Worm (Caenorhabditis elegans) whole organism, L4 larva: ENCODE measurements around the gene C16C8.18.

Source experiments
- D1046.2 ChIP-seq: fragments of 200-800 bp; sonication (Bioruptor generic); IDR thresholded peaks from 2 replicates; pipeline ENCODE4 v1.3.6; 2022; ENCODE audit warnings: missing genetic modification characterization, missing compliant biosample characterization
- F10B5.3 ChIP-seq: sonication (generic microtip); optimal IDR thresholded peaks from 2 replicates; lab custom pipeline; 2016; ENCODE audit warnings: mild to moderate bottlenecking, missing genetic modification characterization, missing compliant biosample characterization
- F26F4.8 ChIP-seq: fragments of 200-800 bp; sonication (Bioruptor generic); conservative IDR thresholded peaks from 2 replicates; pipeline ENCODE4 v1.3.6; 2022; ENCODE audit warnings: missing genetic modification characterization, missing compliant biosample characterization
- F37D6.2 ChIP-seq: sonication (generic microtip); optimal IDR thresholded peaks from 2 replicates; lab custom pipeline; 2016; ENCODE audit warnings: mild to moderate bottlenecking, missing genetic modification characterization, missing compliant biosample characterization
- F49E8.2 ChIP-seq: sonication (generic microtip); optimal IDR thresholded peaks from 2 replicates; lab custom pipeline; 2016; ENCODE audit warnings: missing compliant biosample characterization, mild to moderate bottlenecking, missing genetic modification characterization, borderline replicate concordance
- R02D3.7 ChIP-seq: fragments of 150-350 bp; sonication (generic microtip); optimal IDR thresholded peaks from 3 replicates; lab custom pipeline; 2014; ENCODE audit warnings: missing biosample characterization, missing genetic modification characterization
- T20F7.1 ChIP-seq: fragments of 200-800 bp; sonication (Bioruptor generic); optimal IDR thresholded peaks from 2 replicates; lab custom pipeline; 2018; ENCODE audit warnings: mild to moderate bottlenecking, missing genetic modification characterization, missing compliant biosample characterization
- Y105C5A.15 ChIP-seq: fragments of 200-800 bp; sonication (Bioruptor generic); IDR thresholded peaks from 2 replicates; pipeline ENCODE4 v1.3.6; 2022; ENCODE audit warnings: missing genetic modification characterization, missing compliant biosample characterization
- Y5F2A.4 ChIP-seq: fragments of 200-800 bp; sonication (Bioruptor generic); optimal IDR thresholded peaks from 2 replicates; lab custom pipeline; 2018; ENCODE audit warnings: mild to moderate bottlenecking, missing genetic modification characterization, missing compliant biosample characterization
- ama-1 ChIP-seq: fragments of 150-350 bp; optimal IDR thresholded peaks from 2 replicates; lab custom pipeline; 2014; ENCODE audit warnings: inconsistent platforms, mixed read lengths
- ceh-28 ChIP-seq: fragments of 150-350 bp; optimal IDR thresholded peaks from 2 replicates; lab custom pipeline; 2014; ENCODE audit warnings: missing biosample characterization, missing genetic modification reagents, missing genetic modification characterization
- ceh-32 ChIP-seq: sonication (generic microtip); optimal IDR thresholded peaks from 2 replicates; lab custom pipeline; 2016; ENCODE audit warnings: mild to moderate bottlenecking, missing genetic modification characterization, missing compliant biosample characterization; ENCODE audit not compliant: poor library complexity
- ceh-44 ChIP-seq: fragments of 200-800 bp; sonication (Bioruptor generic); IDR thresholded peaks from 2 replicates; pipeline ENCODE4 v1.3.6; 2022; ENCODE audit warnings: missing genetic modification reagents, missing genetic modification characterization, missing compliant biosample characterization
- ceh-82 ChIP-seq: sonication (generic microtip); optimal IDR thresholded peaks from 2 replicates; lab custom pipeline; 2017; ENCODE audit warnings: missing biosample characterization, missing genetic modification characterization
- ctbp-1 ChIP-seq: fragments of 200-800 bp; sonication (Bioruptor generic); IDR thresholded peaks from 2 replicates; pipeline ENCODE4 v1.3.6; 2022; ENCODE audit warnings: missing genetic modification reagents, missing genetic modification characterization, missing compliant biosample characterization
- daf-12 ChIP-seq: fragments of 150-350 bp; optimal IDR thresholded peaks from 2 replicates; lab custom pipeline; 2014; ENCODE audit warnings: missing biosample characterization, missing genetic modification reagents, missing genetic modification characterization
- daf-16 ChIP-seq, 3 experiments: sonication (generic microtip); optimal IDR thresholded peaks; 2 replicates each; lab custom pipeline; 2016 to 2017; ENCODE audit warnings: missing genetic modification characterization in 3 of 3, missing genetic modification reagents in 3 of 3, mild to moderate bottlenecking in 2 of 3, missing compliant biosample characterization in 2 of 3, missing biosample characterization in 1 of 3, moderate library complexity in 1 of 3
- daf-19 ChIP-seq: fragments of 200-800 bp; sonication (Bioruptor generic); conservative IDR thresholded peaks from 2 replicates; pipeline ENCODE4 v1.3.6; 2022; ENCODE audit warnings: missing genetic modification characterization, missing compliant biosample characterization
- daf-8 ChIP-seq: fragments of 200-800 bp; sonication (Bioruptor generic); IDR thresholded peaks from 2 replicates; pipeline ENCODE4 v1.3.6; 2022; ENCODE audit warnings: missing genetic modification characterization, missing compliant biosample characterization
- dmd-9 ChIP-seq: fragments of 200-800 bp; sonication (Bioruptor generic); IDR thresholded peaks from 2 replicates; pipeline ENCODE4 v1.3.6; 2022; ENCODE audit warnings: missing genetic modification reagents, missing genetic modification characterization, missing compliant biosample characterization
- duxl-1 ChIP-seq: sonication (generic microtip); optimal IDR thresholded peaks from 2 replicates; lab custom pipeline; 2016; ENCODE audit warnings: mild to moderate bottlenecking, missing genetic modification characterization, moderate library complexity, missing compliant biosample characterization; ENCODE audit not compliant: poor library complexity
- egl-27 ChIP-seq: sonication (generic microtip); optimal IDR thresholded peaks from 3 replicates; lab custom pipeline; 2017; ENCODE audit warnings: missing biosample characterization, missing genetic modification reagents, missing genetic modification characterization
- fkh-10 ChIP-seq: fragments of 150-350 bp; optimal IDR thresholded peaks from 2 replicates; lab custom pipeline; 2014; ENCODE audit warnings: missing biosample characterization, missing genetic modification reagents, missing genetic modification characterization
- fos-1 ChIP-seq: fragments of 150-350 bp; optimal IDR thresholded peaks from 2 replicates; lab custom pipeline; 2014; ENCODE audit warnings: missing biosample characterization, missing genetic modification characterization
- hif-1 ChIP-seq, 2 experiments: sonication (generic microtip); optimal IDR thresholded peaks; 2 replicates each; lab custom pipeline; 2016 to 2017; ENCODE audit warnings: missing compliant biosample characterization in 2 of 2, missing genetic modification characterization in 2 of 2, missing genetic modification reagents in 2 of 2, missing genotype in 2 of 2, mild to moderate bottlenecking in 1 of 2
- hmg-1.1 ChIP-seq: fragments of 200-800 bp; sonication (Bioruptor generic); IDR thresholded peaks from 2 replicates; pipeline ENCODE4 v1.3.6; 2022; ENCODE audit warnings: missing genetic modification reagents, missing genetic modification characterization, missing compliant biosample characterization
- lim-7 ChIP-seq: fragments of 200-800 bp; sonication (Bioruptor generic); IDR thresholded peaks from 2 replicates; pipeline ENCODE4 v1.3.6; 2022; ENCODE audit warnings: missing genetic modification characterization, missing compliant biosample characterization
- lin-13 ChIP-seq: fragments of 150-350 bp; optimal IDR thresholded peaks from 2 replicates; lab custom pipeline; 2014; ENCODE audit warnings: missing biosample characterization, missing genetic modification reagents, missing genetic modification characterization
- lin-29 ChIP-seq: fragments of 200-800 bp; sonication (Bioruptor generic); IDR thresholded peaks from 2 replicates; pipeline ENCODE4 v1.3.6; 2022; ENCODE audit warnings: missing genetic modification reagents, missing genetic modification characterization, missing compliant biosample characterization
- lin-39 ChIP-seq: fragments of 150-350 bp; optimal IDR thresholded peaks from 2 replicates; lab custom pipeline; 2014; ENCODE audit warnings: missing biosample characterization, missing genetic modification reagents, missing genetic modification characterization
- nhr-111 ChIP-seq: fragments of 200-800 bp; sonication (Bioruptor generic); optimal IDR thresholded peaks from 2 replicates; lab custom pipeline; 2018; ENCODE audit warnings: mild to moderate bottlenecking, missing genetic modification characterization, missing compliant biosample characterization
- nhr-28 ChIP-seq: fragments of 150-350 bp; optimal IDR thresholded peaks from 2 replicates; lab custom pipeline; 2014; ENCODE audit warnings: missing biosample characterization, missing genetic modification characterization
- nhr-48 ChIP-seq: sonication (generic microtip); optimal IDR thresholded peaks from 2 replicates; lab custom pipeline; 2016; ENCODE audit warnings: mild to moderate bottlenecking, missing genetic modification characterization, missing compliant biosample characterization
- pha-4 ChIP-seq, 2 experiments: fragments of 150-350 bp in 1 of 2; fragments of 200-800 bp in 1 of 2; sonication (Bioruptor generic) in 1 of 2; IDR thresholded peaks in 1 of 2; optimal IDR thresholded peaks in 1 of 2; 2 replicates each; pipeline versions ENCODE4 v1.3.6 to Lab custom; 2014 to 2022; ENCODE audit warnings: missing genetic modification characterization in 2 of 2, missing genetic modification reagents in 2 of 2, missing biosample characterization in 1 of 2, missing compliant biosample characterization in 1 of 2
- sdz-12 ChIP-seq: fragments of 200-800 bp; sonication (Bioruptor generic); optimal IDR thresholded peaks from 2 replicates; lab custom pipeline; 2018; ENCODE audit warnings: mild to moderate bottlenecking, missing genetic modification characterization, missing compliant biosample characterization
- spr-1 ChIP-seq: sonication (generic microtip); optimal IDR thresholded peaks from 2 replicates; lab custom pipeline; 2016; ENCODE audit warnings: mild to moderate bottlenecking, missing genetic modification characterization, missing compliant biosample characterization
- spr-3 ChIP-seq: fragments of 200-800 bp; sonication (Bioruptor generic); optimal IDR thresholded peaks from 2 replicates; lab custom pipeline; 2018; ENCODE audit warnings: mild to moderate bottlenecking, missing genetic modification characterization, missing compliant biosample characterization
- unc-39 ChIP-seq: sonication (generic microtip); optimal IDR thresholded peaks from 2 replicates; lab custom pipeline; 2017; ENCODE audit warnings: missing biosample characterization, missing genetic modification characterization
- unc-62 ChIP-seq, 3 experiments: fragments of 150-350 bp in 1 of 3; sonication (generic microtip); optimal IDR thresholded peaks in 2 of 3; peaks in 1 of 3; 1 replicate in 1 of 3; 2 replicates in 2 of 3; lab custom pipeline; 2014 to 2017; ENCODE audit warnings: missing biosample characterization in 3 of 3, missing genetic modification characterization in 3 of 3, missing genetic modification reagents in 3 of 3, missing genotype in 1 of 3
- zag-1 ChIP-seq: fragments of 150-350 bp; optimal IDR thresholded peaks from 2 replicates; lab custom pipeline; 2014; ENCODE audit warnings: missing biosample characterization, missing genetic modification characterization
- zfp-3 ChIP-seq: fragments of 200-800 bp; sonication (Bioruptor generic); conservative IDR thresholded peaks from 2 replicates; pipeline ENCODE4 v1.3.6; 2022; ENCODE audit warnings: missing genetic modification reagents, missing genetic modification characterization, missing compliant biosample characterization

C16C8.18 gene

DNA sequence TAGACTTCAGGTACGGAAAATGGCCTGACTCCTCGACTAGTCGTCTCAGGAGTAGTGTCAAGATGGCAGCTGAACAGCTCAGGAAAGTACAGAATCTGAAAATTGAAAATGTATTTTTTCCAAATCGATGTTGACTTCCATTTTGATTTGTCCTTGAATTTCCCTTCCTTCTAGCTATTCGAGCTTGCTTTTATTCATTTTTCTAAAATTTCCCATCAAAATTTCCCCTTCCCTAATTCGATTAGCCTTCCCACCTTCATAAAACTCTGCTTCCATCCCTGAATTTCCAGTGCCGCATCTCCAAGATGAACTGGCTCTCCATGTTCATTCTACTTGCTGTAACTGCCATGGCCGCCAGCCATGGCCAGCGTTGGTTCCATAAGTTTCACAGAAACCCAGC, 43.3 kb downstream of the C16C8.18 start, which contains the start of gene Y49F6B.6:
Y49F6B.6 (plus strand) TSS at position 301 of the 400 bp plus-strand sequence.
- TF ChIP-seq spr-3 (GFP tag; lab: Kevin White, UChicago), result no peak
- no peak for TF ChIP-seq ceh-28
- TF ChIP-seq ceh-44 (GFP tag; lab: Robert Waterston, UW), result no peak
- no peak for TF ChIP-seq nhr-28
- no peak for TF ChIP-seq daf-16 (GFP tag; optimal IDR thresholded peaks at IDR 0.05; lab: Kevin White, UChicago)
- TF ChIP-seq daf-16 (tag; optimal IDR thresholded peaks at IDR 0.05; lab: Kevin White, UChicago), result no peak
- TF ChIP-seq pha-4 (GFP tag; IDR thresholded peaks at IDR 0.05; lab: Robert Waterston, UW), result no peak
- TF ChIP-seq pha-4 (tag; optimal IDR thresholded peaks at IDR 0.05; lab: Kevin White, UChicago), result no peak
- no peak for TF ChIP-seq sdz-12
- TF ChIP-seq lim-7 (GFP tag; lab: Robert Waterston, UW), result no peak
- no peak for TF ChIP-seq T20F7.1 (GFP tag; lab: Kevin White, UChicago)
- no peak for TF ChIP-seq fkh-10

ce11 chrII:3473744-3474143, 44.2 kb downstream of the C16C8.18 start, which contains the start of gene sdz-32:
sdz-32 (plus strand) TSS chrII:3474044.
- TF ChIP-seq daf-8, result no peak
- no peak for TF ChIP-seq D1046.2 (GFP tag; lab: Robert Waterston, UW)
- no peak for TF ChIP-seq F10B5.3 (tag; lab: Kevin White, UChicago)
- no peak for TF ChIP-seq lim-7 (GFP tag; lab: Robert Waterston, UW)
- no peak for TF ChIP-seq daf-19 (GFP tag; lab: Robert Waterston, UW)
- TF ChIP-seq hmg-1.1 (GFP tag; lab: Robert Waterston, UW), result no peak
- TF ChIP-seq duxl-1, result no peak
- no peak for TF ChIP-seq dmd-9 (GFP tag; lab: Robert Waterston, UW)
- TF ChIP-seq ceh-32 (tag; lab: Kevin White, UChicago), result no peak
- TF ChIP-seq lin-29, result no peak
- TF ChIP-seq unc-62 (GFP tag; optimal IDR thresholded peaks at IDR 0.05 in 1 of 2; lab: Kevin White, UChicago), result no peak
- no peak for TF ChIP-seq unc-62 (tag; optimal IDR thresholded peaks at IDR 0.05; lab: Kevin White, UChicago)
- no peak for TF ChIP-seq F26F4.8 (GFP tag; lab: Robert Waterston, UW)
- TF ChIP-seq nhr-111 (GFP tag; lab: Kevin White, UChicago), result no peak
- TF ChIP-seq Y5F2A.4, result no peak
- no peak for TF ChIP-seq ama-1
- TF ChIP-seq fos-1 (tag; lab: Kevin White, UChicago), result no peak
- TF ChIP-seq daf-12 (tag; lab: Kevin White, UChicago), result no peak
- TF ChIP-seq F49E8.2 (tag; lab: Kevin White, UChicago), result no peak
- TF ChIP-seq zag-1, result no peak
- no peak for TF ChIP-seq ctbp-1 (GFP tag; lab: Robert Waterston, UW)

ce11 chrII:3476536-3476935, 47.0 kb downstream of the C16C8.18 start:
- TF ChIP-seq lin-39 (tag; lab: Kevin White, UChicago), result no peak
- TF ChIP-seq daf-12 (tag; lab: Kevin White, UChicago), result no peak
- no peak for TF ChIP-seq ceh-82 (tag; lab: Kevin White, UChicago)
- no peak for TF ChIP-seq fkh-10
- TF ChIP-seq spr-1 (tag; lab: Kevin White, UChicago), result no peak
- TF ChIP-seq F37D6.2 (tag; lab: Kevin White, UChicago), result no peak
- no peak for TF ChIP-seq Y105C5A.15 (GFP tag; lab: Robert Waterston, UW)
- TF ChIP-seq egl-27 (tag; lab: Kevin White, UChicago), result no peak
- TF ChIP-seq unc-39 (tag; lab: Kevin White, UChicago), result no peak
- TF ChIP-seq daf-19 (GFP tag; lab: Robert Waterston, UW), result no peak
- TF ChIP-seq zfp-3 (GFP tag; lab: Robert Waterston, UW), result no peak
- TF ChIP-seq nhr-48 (tag; lab: Kevin White, UChicago), result no peak
- no peak for TF ChIP-seq D1046.2 (GFP tag; lab: Robert Waterston, UW)
- TF ChIP-seq R02D3.7 (tag; lab: Kevin White, UChicago), result no peak
- TF ChIP-seq lin-13 (GFP tag; lab: Kevin White, UChicago), result no peak
- no peak for TF ChIP-seq hif-1 (tag; optimal IDR thresholded peaks at IDR 0.05; lab: Kevin White, UChicago)
